Worm (Caenorhabditis elegans): ENCODE results near the gene rpl-10.

Gene rpl-10

DNA sequence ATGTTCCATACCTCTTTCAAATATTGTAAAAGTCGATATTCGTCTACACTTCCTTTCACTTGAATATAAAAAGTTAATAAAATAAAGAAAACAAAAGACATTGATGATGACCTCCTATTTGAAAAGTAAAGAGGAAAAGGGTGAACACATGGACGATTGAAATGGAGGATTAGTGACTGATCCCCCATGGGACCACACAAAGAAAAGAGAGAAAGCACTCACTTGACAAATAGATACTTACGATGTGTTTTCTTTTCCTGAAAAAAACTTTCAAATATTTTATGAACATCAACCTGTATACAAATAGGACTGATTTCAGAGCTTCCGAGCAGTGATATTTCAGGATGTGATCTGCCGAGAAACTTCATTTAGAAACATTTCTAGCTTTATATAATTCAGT lies 33.4 kb downstream of the rpl-10 start, which contains the start of gene acr-14:
acr-14 (minus strand) TSS at position 101 of the 400 bp plus-strand sequence.
- TF ChIP-seq nhr-28 (tag; optimal IDR thresholded peaks at IDR 0.05) (no peak), ces-1 (GFP tag; optimal IDR thresholded peaks at IDR 0.05) (no peak), tbx-8 (GFP tag; optimal IDR thresholded peaks at IDR 0.05) (no peak), ztf-11 (tag; optimal IDR thresholded peaks at IDR 0.05) (no peak), sem-2 (GFP tag; optimal IDR thresholded peaks at IDR 0.05) (no peak), unc-39 (tag; optimal IDR thresholded peaks at IDR 0.05) (no peak), elt-3 (tag; optimal IDR thresholded peaks at IDR 0.05) (no peak), nhr-2 (tag; optimal IDR thresholded peaks at IDR 0.05) (no peak), blmp-1 (tag; optimal IDR thresholded peaks at IDR 0.05) (no peak), lin-32 (GFP tag; optimal IDR thresholded peaks at IDR 0.05) (no peak), ham-2 (GFP tag; optimal IDR thresholded peaks at IDR 0.05) (no peak), unc-120 (tag; optimal IDR thresholded peaks at IDR 0.05; ENCODE audit: poor library complexity, severe bottlenecking) (no peak)

DNA sequence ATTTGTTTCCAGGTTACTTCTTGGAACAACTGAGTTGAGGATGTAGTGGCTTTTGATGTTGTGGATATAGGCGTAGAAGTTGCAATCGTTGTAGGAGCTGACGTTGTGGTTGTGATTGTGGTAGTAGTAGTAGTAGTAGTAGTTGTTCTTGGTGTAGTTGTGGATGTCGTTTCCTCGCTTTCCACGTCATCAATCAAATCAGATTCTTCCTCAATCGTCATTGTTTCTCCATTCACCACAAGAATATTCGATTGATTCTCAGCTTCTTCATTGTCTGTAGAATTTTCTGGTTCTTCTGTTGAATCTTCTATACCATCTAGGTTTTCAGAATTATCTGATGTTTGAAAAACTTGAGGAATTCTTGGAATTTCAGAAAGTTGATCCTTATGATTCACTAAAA lies 34.9 kb downstream of the rpl-10 start:
- no peak for TF ChIP-seq mls-2 (tag; optimal IDR thresholded peaks at IDR 0.05)
- no peak for TF ChIP-seq nhr-12 (tag; optimal IDR thresholded peaks at IDR 0.05)
- no peak for TF ChIP-seq mep-1 (tag; optimal IDR thresholded peaks at IDR 0.05)
- TF ChIP-seq hlh-1 (tag; optimal IDR thresholded peaks at IDR 0.05), result no peak
- no peak for TF ChIP-seq ceh-43 (GFP tag; optimal IDR thresholded peaks at IDR 0.05)
- TF ChIP-seq sem-2 (GFP tag; optimal IDR thresholded peaks at IDR 0.05), result no peak
- TF ChIP-seq tbx-8 (GFP tag; optimal IDR thresholded peaks at IDR 0.05), result no peak
- TF ChIP-seq pha-4 (tag; optimal IDR thresholded peaks at IDR 0.05), result no peak
- no peak for TF ChIP-seq zip-8 (tag; optimal IDR thresholded peaks at IDR 0.05)

DNA sequence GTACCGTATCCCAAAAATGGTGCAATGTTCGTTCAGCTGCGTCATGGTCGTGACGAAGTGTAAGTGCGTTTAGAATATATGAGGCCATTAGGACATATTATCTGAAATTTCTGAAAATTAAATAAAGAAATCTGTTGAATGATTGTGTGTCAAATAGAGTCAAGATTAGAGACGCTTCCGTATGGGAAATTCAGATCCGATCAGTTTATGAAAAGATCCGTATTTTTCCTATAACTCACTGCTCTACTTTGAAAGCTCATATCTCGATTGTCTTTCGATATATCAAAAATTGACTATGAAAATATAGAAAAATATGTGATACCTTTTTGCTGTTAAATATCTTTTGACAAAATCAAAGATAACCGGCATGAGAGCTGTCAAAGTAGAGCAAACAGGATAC lies 36.6 kb downstream of the rpl-10 start, which contains the start of gene T05C12.4:
T05C12.4 (minus strand) TSS at position 101 of the 400 bp plus-strand sequence.
- TF ChIP-seq nhr-237 (tag; optimal IDR thresholded peaks at IDR 0.05) (no peak), tbx-8 (GFP tag; optimal IDR thresholded peaks at IDR 0.05) (no peak), drap-1 (GFP tag; optimal IDR thresholded peaks at IDR 0.05) (no peak), lin-13 (tag; optimal IDR thresholded peaks at IDR 0.05) (no peak), ceh-43 (GFP tag; optimal IDR thresholded peaks at IDR 0.05) (no peak), lsy-2 (tag; optimal IDR thresholded peaks at IDR 0.05) (no peak), sptf-1 (tag; optimal IDR thresholded peaks at IDR 0.05) (no peak), ham-2 (GFP tag; optimal IDR thresholded peaks at IDR 0.05) (no peak), snpc-4 (tag; optimal IDR thresholded peaks at IDR 0.05) (no peak), elt-1 (tag; optimal IDR thresholded peaks at IDR 0.05; ENCODE audit: borderline replicate concordance, insufficient read depth) (no peak), bed-3 (GFP tag; optimal IDR thresholded peaks at IDR 0.05) (no peak), ceh-83 (GFP tag; optimal IDR thresholded peaks at IDR 0.05) (no peak), lin-32 (GFP tag; optimal IDR thresholded peaks at IDR 0.05) (no peak), flh-1 (GFP tag; optimal IDR thresholded peaks at IDR 0.05) (no peak)

DNA sequence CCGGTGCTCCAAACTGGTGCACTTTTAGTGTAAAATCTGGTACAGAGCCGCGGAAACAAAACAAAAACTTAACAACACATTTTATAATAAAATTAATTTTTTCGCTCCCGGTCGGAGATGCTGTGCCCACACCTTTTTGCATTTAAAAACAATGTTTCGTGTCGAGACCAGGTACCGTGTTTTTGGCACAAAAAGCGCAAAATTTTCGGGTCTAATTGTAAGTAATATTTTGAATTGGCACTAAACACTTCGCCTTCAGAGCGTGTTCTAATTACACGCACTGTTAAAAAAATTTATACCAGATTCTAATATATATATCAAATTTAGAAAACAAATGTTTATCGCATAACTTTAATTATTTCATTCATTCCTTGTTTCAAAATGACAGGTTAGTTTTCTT lies 37.8 kb downstream of the rpl-10 start, which contains the start of gene dylt-3:
dylt-3 (plus strand) TSS at position 301 of the 400 bp plus-strand sequence.
- no peak for TF ChIP-seq nhr-12 (tag; optimal IDR thresholded peaks at IDR 0.05)
- TF ChIP-seq nhr-28 (tag; optimal IDR thresholded peaks at IDR 0.05), result no peak
- TF ChIP-seq ces-1 (GFP tag; optimal IDR thresholded peaks at IDR 0.05), result no peak
- TF ChIP-seq lsy-2 (tag; optimal IDR thresholded peaks at IDR 0.05), result no peak
- no peak for TF ChIP-seq lin-32 (GFP tag; optimal IDR thresholded peaks at IDR 0.05)
- TF ChIP-seq M03D4.4 (tag; optimal IDR thresholded peaks at IDR 0.05), result no peak
- TF ChIP-seq sptf-1 (tag; optimal IDR thresholded peaks at IDR 0.05), result no peak
- no peak for TF ChIP-seq bed-3 (GFP tag; optimal IDR thresholded peaks at IDR 0.05)
- TF ChIP-seq mep-1 (tag; optimal IDR thresholded peaks at IDR 0.05), result no peak
- no peak for TF ChIP-seq mls-2 (tag; optimal IDR thresholded peaks at IDR 0.05)
- TF ChIP-seq blmp-1 (tag; optimal IDR thresholded peaks at IDR 0.05), result no peak
- TF ChIP-seq flh-1 (GFP tag; optimal IDR thresholded peaks at IDR 0.05), result no peak
- TF ChIP-seq snpc-4 (tag; optimal IDR thresholded peaks at IDR 0.05), result no peak
- no peak for TF ChIP-seq drap-1 (GFP tag; optimal IDR thresholded peaks at IDR 0.05)
- TF ChIP-seq cnd-1 (tag; optimal IDR thresholded peaks at IDR 0.05), result no peak
- TF ChIP-seq sem-2 (GFP tag; optimal IDR thresholded peaks at IDR 0.05), result no peak
- no peak for TF ChIP-seq ceh-43 (GFP tag; optimal IDR thresholded peaks at IDR 0.05)
- no peak for TF ChIP-seq unc-120 (tag; optimal IDR thresholded peaks at IDR 0.05; ENCODE audit: poor library complexity, severe bottlenecking)
- TF ChIP-seq tbx-8 (GFP tag; optimal IDR thresholded peaks at IDR 0.05), result no peak
- no peak for TF ChIP-seq pha-4 (tag; optimal IDR thresholded peaks at IDR 0.05)

DNA sequence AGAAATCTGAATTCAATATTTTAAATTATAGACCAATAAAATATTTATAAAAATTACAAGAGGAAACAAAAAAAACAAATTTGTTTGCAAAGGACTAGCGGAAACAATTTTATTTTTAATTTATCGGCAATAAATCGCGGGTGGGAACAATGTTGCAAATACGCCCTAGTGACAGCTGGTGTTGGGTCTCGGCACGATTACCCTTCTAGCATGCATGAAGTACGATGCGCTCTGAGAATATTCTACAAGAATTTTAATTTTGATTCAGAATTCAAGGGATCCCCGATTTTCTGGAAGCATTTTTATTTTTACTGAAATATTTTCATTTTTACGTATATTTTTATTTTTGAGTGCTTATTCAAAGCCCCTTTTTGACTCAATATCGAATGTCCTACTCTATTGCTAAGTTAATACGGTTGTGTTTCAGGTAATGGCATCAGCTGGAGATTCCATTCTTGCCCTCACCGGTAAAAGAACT lies 41.4 kb downstream of the rpl-10 start, which contains the start of the genes mig-5 and cct-1:
mig-5 (minus strand) TSS at position 8 of the 478 bp plus-strand sequence.
cct-1 (plus strand) TSS at position 428 of the 478 bp plus-strand sequence.
- TF ChIP-seq flh-1 (GFP tag; optimal IDR thresholded peaks at IDR 0.05) (no peak), drap-1 (GFP tag; optimal IDR thresholded peaks at IDR 0.05) (peak; percentile 40), unc-120 (tag; optimal IDR thresholded peaks at IDR 0.05; ENCODE audit: poor library complexity, severe bottlenecking) (no peak), ces-1 (GFP tag; optimal IDR thresholded peaks at IDR 0.05) (peak; percentile 87), M03D4.4 (tag; optimal IDR thresholded peaks at IDR 0.05) (peak; percentile 61), ceh-43 (GFP tag; optimal IDR thresholded peaks at IDR 0.05) (peak; percentile 8), ham-2 (GFP tag; optimal IDR thresholded peaks at IDR 0.05) (peak; percentile 40), ceh-83 (GFP tag; optimal IDR thresholded peaks at IDR 0.05) (no peak), mep-1 (tag; optimal IDR thresholded peaks at IDR 0.05) (peak; percentile 98), elt-1 (tag; optimal IDR thresholded peaks at IDR 0.05; ENCODE audit: borderline replicate concordance, insufficient read depth) (no peak), mab-5 (tag; optimal IDR thresholded peaks at IDR 0.05) (peak; percentile 70), sem-2 (GFP tag; optimal IDR thresholded peaks at IDR 0.05) (no peak), blmp-1 (tag; optimal IDR thresholded peaks at IDR 0.05) (peak; percentile 40), nhr-76 (tag; optimal IDR thresholded peaks at IDR 0.05) (no peak), bed-3 (GFP tag; optimal IDR thresholded peaks at IDR 0.05) (no peak), nhr-237 (tag; optimal IDR thresholded peaks at IDR 0.05) (peak; percentile 96), elt-3 (tag; optimal IDR thresholded peaks at IDR 0.05) (no peak), zip-8 (tag; optimal IDR thresholded peaks at IDR 0.05) (no peak), cnd-1 (tag; optimal IDR thresholded peaks at IDR 0.05) (peak; percentile 96), unc-39 (tag; optimal IDR thresholded peaks at IDR 0.05) (no peak), lsy-2 (tag; optimal IDR thresholded peaks at IDR 0.05) (peak; percentile 100), hlh-1 (tag; optimal IDR thresholded peaks at IDR 0.05) (peak; percentile 87), sptf-1 (tag; optimal IDR thresholded peaks at IDR 0.05) (peak; percentile 67), lin-32 (GFP tag; optimal IDR thresholded peaks at IDR 0.05) (peak; percentile 59), lin-13 (tag; optimal IDR thresholded peaks at IDR 0.05) (peak; percentile 91), snpc-4 (tag; optimal IDR thresholded peaks at IDR 0.05) (no peak), pha-4 (tag; optimal IDR thresholded peaks at IDR 0.05) (peak; percentile 96), ztf-11 (tag; optimal IDR thresholded peaks at IDR 0.05) (no peak), nhr-12 (tag; optimal IDR thresholded peaks at IDR 0.05) (no peak), ceh-39 (tag; optimal IDR thresholded peaks at IDR 0.05) (peak; percentile 91), tbx-8 (GFP tag; optimal IDR thresholded peaks at IDR 0.05) (no peak)

All from whole organism, mixed stage, embryonic.